Fruit fly (Drosophila melanogaster): ENCODE data around the gene CG9254.
A peak's percentile ranks its signal among the peaks of the same experiment; 100 is the strongest.

Gene CG9254

DNA sequence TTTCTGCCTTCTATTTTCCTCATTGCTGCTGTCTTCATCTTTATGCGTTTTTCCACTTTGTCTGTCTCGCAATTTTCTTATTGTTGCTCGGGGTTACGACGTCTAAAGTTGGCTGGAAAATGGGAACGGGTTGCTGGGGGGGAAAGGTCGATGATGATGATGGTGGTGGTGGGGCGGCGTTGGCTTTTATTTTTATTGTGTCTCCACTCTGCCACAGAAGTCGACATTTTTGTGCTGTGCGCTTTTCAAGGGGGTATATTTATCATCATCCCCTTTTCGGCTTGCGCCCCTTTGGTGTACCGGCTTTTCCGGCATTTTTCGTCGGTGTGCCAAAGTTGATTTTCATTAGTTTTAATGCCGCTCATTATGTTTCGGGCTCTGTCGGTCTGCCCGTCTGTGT, 41.6 kb downstream of the CG9254 start:
- TF ChIP-seq D1 (tag; optimal IDR thresholded peaks at IDR 0.05) (no peak), CG14655 (GFP tag; optimal IDR thresholded peaks at IDR 0.05) (no peak), CG32121 (GFP tag; IDR thresholded peaks at IDR 0.05) (no peak), CG8159 (tag; optimal IDR thresholded peaks at IDR 0.05) (no peak), fd96Ca (GFP tag; IDR thresholded peaks at IDR 0.05) (no peak), CG12605 (GFP tag; IDR thresholded peaks at IDR 0.05) (no peak), Ets98B (GFP tag; IDR thresholded peaks at IDR 0.05) (no peak), CG17806 (tag; optimal IDR thresholded peaks at IDR 0.05) (no peak), CG10348 (GFP tag; IDR thresholded peaks at IDR 0.05) (no peak), Snoo (tag; optimal IDR thresholded peaks at IDR 0.05) (no peak)

DNA sequence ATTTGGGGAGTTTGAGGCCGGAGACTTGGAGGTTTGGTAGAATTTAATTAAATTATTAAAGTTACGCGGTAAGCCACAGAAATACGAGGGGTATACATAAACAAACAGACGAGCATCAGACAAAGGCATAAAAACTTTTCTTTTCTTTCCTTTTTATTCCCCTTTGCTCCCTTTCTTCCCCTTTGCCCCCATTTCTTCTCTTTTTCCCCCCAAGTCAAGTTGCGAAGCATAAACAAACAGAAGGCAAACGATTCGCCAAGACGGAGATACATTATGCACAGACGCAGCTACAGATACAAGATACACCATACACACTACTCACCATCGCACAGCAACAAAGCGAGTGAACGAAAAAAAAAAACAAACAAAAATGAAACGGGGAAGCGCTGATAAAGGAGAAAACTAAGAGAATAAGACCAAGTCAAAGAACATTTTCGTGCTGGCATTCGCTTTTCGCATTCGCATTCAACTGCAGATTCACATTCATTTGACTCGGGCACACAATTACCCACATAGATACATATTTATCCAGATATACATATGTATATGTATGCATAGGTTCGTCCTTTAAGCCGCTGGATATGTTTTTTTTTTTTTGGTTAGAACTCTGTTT, 42.3 kb downstream of the CG9254 start:
- TF ChIP-seq D1 (tag; optimal IDR thresholded peaks at IDR 0.05) (no peak), CG13204 (GFP tag; optimal IDR thresholded peaks at IDR 0.05) (no peak), fd96Ca (GFP tag; IDR thresholded peaks at IDR 0.05) (no peak), CG8301 (tag; optimal IDR thresholded peaks at IDR 0.05) (no peak), gl (tag; optimal IDR thresholded peaks at IDR 0.05) (peak; percentile 14), Snoo (tag; optimal IDR thresholded peaks at IDR 0.05) (no peak), Pif1B (GFP tag; optimal IDR thresholded peaks at IDR 0.05) (no peak), CG32121 (GFP tag; IDR thresholded peaks at IDR 0.05) (no peak), Pif1A (GFP tag; optimal IDR thresholded peaks at IDR 0.05) (no peak), CG12605 (GFP tag; IDR thresholded peaks at IDR 0.05) (no peak), CG9948 (tag; optimal IDR thresholded peaks at IDR 0.05) (no peak), EcR (GFP tag; optimal IDR thresholded peaks at IDR 0.05) (peak; percentile 40), CG8159 (tag; optimal IDR thresholded peaks at IDR 0.05) (no peak), CG14655 (GFP tag; optimal IDR thresholded peaks at IDR 0.05) (no peak), CG34367 (tag; optimal IDR thresholded peaks at IDR 0.05) (no peak)

DNA sequence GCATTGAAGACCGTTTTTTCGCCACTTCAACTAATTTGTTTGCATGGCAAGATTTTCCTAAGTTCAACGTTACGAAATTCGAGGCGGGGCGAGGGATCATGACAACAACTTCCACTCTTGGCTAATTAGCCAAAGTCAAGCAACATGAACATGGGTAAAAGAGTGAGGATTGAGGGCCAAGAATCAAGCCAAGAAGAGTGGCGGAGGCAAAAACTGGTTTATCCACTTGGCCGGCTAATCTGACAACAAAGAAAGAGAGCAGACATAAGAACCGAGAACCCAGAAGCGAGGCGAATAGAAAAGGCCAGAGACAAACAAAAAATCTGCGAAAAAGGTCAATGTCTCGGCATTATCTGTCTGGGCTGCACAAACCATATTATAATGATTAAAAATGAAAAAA, 44.3 kb downstream of the CG9254 start:
- TF ChIP-seq Snoo (tag; optimal IDR thresholded peaks at IDR 0.05) (no peak), EcR (GFP tag; optimal IDR thresholded peaks at IDR 0.05) (peak; percentile 82), Pif1A (GFP tag; optimal IDR thresholded peaks at IDR 0.05) (no peak), rn (GFP tag; IDR thresholded peaks at IDR 0.05) (no peak), Ets98B (GFP tag; IDR thresholded peaks at IDR 0.05) (no peak)

DNA sequence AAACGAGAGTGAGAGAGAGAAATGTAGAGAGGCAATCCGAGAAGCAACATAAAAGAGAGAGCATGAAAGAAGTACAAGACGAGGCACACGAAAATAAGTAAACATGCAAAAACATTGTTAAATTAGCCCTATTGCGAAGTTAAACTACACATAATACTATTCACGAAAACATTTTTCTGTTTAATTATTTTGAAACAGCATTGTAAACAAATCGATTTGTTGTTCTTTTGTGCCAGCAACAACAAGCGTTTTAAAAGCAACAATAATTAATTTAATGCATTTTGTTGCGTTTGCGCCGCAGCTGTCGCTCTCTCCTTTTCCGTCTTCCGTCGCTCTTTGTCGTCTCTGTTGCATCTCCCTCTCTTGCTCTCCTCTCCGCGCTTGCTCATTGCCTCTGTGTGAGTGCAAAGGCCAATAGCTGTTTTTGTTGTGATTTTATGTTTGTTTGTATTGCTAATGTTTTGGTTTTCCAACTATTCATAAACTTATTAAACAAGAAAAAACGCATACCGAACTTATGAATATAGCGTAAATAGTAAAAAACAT, 46.4 kb downstream of the CG9254 start:
- TF ChIP-seq CG9948 (tag; optimal IDR thresholded peaks at IDR 0.05) (no peak), CG4496 (GFP tag; IDR thresholded peaks at IDR 0.05) (peak; percentile 71; the same call in 2 of the 3 replicates), CG15710 (tag; optimal IDR thresholded peaks at IDR 0.05) (no peak), CG17806 (tag; optimal IDR thresholded peaks at IDR 0.05) (no peak), Pif1B (GFP tag; optimal IDR thresholded peaks at IDR 0.05) (peak; percentile 3), Ets98B (GFP tag; IDR thresholded peaks at IDR 0.05) (peak; percentile 62; the same call in 1 of the 2 replicates), CG13204 (GFP tag; optimal IDR thresholded peaks at IDR 0.05) (peak; percentile 67), gl (tag; optimal IDR thresholded peaks at IDR 0.05) (peak; percentile 79), D1 (tag; optimal IDR thresholded peaks at IDR 0.05) (no peak), EcR (GFP tag; optimal IDR thresholded peaks at IDR 0.05) (no peak), CG8301 (tag; optimal IDR thresholded peaks at IDR 0.05) (peak; percentile 39), rn (GFP tag; IDR thresholded peaks at IDR 0.05) (no peak), Snoo (tag; optimal IDR thresholded peaks at IDR 0.05) (peak; percentile 10), CG34367 (tag; optimal IDR thresholded peaks at IDR 0.05) (peak; percentile 30), CG14655 (GFP tag; optimal IDR thresholded peaks at IDR 0.05) (peak; percentile 54), CG8159 (tag; optimal IDR thresholded peaks at IDR 0.05) (peak; percentile 17), CG32121 (GFP tag; IDR thresholded peaks at IDR 0.05) (no peak)

DNA sequence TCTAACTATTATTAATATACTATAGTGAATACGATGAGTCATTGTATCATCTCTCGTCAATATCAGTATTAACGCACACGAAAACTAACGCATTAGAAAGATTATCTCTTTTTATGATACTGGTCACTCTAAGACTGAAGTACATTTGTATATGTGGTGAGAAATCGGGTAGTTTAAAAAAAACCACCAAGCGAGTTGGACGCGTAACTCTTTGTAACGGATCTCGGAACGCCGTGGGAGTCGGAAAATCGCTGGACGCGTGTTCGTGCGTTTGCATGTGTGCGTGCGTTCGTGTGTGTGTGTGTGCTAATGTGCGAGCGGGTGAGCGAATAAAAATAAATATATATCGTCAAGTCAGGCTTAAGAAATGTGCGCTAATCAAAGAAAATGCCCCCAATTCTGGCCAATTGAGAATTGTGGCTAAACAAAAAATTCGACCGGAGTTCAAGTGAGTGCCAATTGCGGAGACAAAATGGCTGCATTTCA, 47.0 kb downstream of the CG9254 start, which contains the start of gene kuz:
TSS of gene kuz (plus strand) at position 167 of the 486 bp plus-strand sequence.
- TF ChIP-seq rn (GFP tag; IDR thresholded peaks at IDR 0.05) (no peak; the same call in 1 of the 2 replicates), gl (tag; optimal IDR thresholded peaks at IDR 0.05) (peak; percentile 4), EcR (GFP tag; optimal IDR thresholded peaks at IDR 0.05) (peak; percentile 56), Pif1B (GFP tag; optimal IDR thresholded peaks at IDR 0.05) (peak; percentile 54), Pif1A (GFP tag; optimal IDR thresholded peaks at IDR 0.05) (peak; percentile 48), CG32121 (GFP tag; IDR thresholded peaks at IDR 0.05) (peak; percentile 66), CG8301 (tag; optimal IDR thresholded peaks at IDR 0.05) (no peak), CG34367 (tag; optimal IDR thresholded peaks at IDR 0.05) (peak; percentile 19), CG4496 (GFP tag; IDR thresholded peaks at IDR 0.05) (peak; percentile 70), CG8159 (tag; optimal IDR thresholded peaks at IDR 0.05) (peak; percentile 11), CG15710 (tag; optimal IDR thresholded peaks at IDR 0.05) (peak; percentile 5), CG9948 (tag; optimal IDR thresholded peaks at IDR 0.05) (no peak), CG17806 (tag; optimal IDR thresholded peaks at IDR 0.05) (no peak), CG12605 (GFP tag; IDR thresholded peaks at IDR 0.05) (peak; percentile 63; the same call in 1 of the 2 replicates), Ets98B (GFP tag; IDR thresholded peaks at IDR 0.05) (peak; percentile 70), CG13204 (GFP tag; optimal IDR thresholded peaks at IDR 0.05) (peak; percentile 1)

Measured in whole organism, pupa.